Fruit fly (Drosophila melanogaster) whole organism, embryonic: ENCODE data around the gene Ir67b.
A peak's percentile ranks its signal among the peaks of the same experiment; 100 is the strongest.

Source experiments
- Adf1 ChIP-seq: fragments of 200-800 bp; sonication (Bioruptor generic); IDR thresholded peaks from 2 replicates; pipeline ENCODE4 v1.3.6; 2022; ENCODE audit warnings: missing biosample characterization, missing genetic modification characterization
- Aef1 ChIP-seq: fragments of 200-800 bp; sonication (Bioruptor generic); IDR thresholded peaks from 3 replicates; pipeline ENCODE4 v1.3.6; 2022; ENCODE audit warnings: missing biosample characterization, missing genetic modification characterization
- BEAF-32 ChIP-seq: fragments of 200-800 bp; sonication (Bioruptor generic); optimal IDR thresholded peaks from 3 replicates; lab custom pipeline; 2017; ENCODE audit warnings: missing biosample characterization, missing genetic modification characterization, mild to moderate bottlenecking, moderate library complexity, missing genetic modification reagents
- Bdp1 ChIP-seq: fragments of 200-800 bp; sonication (Bioruptor generic); optimal IDR thresholded peaks from 3 replicates; lab custom pipeline; 2016; ENCODE audit warnings: missing biosample characterization, missing genetic modification characterization
- CG10543 ChIP-seq: fragments of 200-800 bp; sonication (Bioruptor generic); optimal IDR thresholded peaks from 3 replicates; lab custom pipeline; 2017; ENCODE audit warnings: missing biosample characterization, mild to moderate bottlenecking, missing genetic modification characterization, moderate library complexity
- CG12155 ChIP-seq: fragments of 200-800 bp; sonication (Bioruptor generic); optimal IDR thresholded peaks from 3 replicates; lab custom pipeline; 2016; ENCODE audit warnings: missing biosample characterization, missing genetic modification characterization
- CG12236 ChIP-seq: fragments of 200-800 bp; sonication (Bioruptor generic); optimal IDR thresholded peaks from 2 replicates; lab custom pipeline; 2016; ENCODE audit warnings: missing biosample characterization, missing genetic modification characterization
- CG15479 ChIP-seq: fragments of 200-800 bp; sonication (Bioruptor generic); optimal IDR thresholded peaks from 3 replicates; lab custom pipeline; 2019; ENCODE audit warnings: missing biosample characterization, mild to moderate bottlenecking, missing genetic modification characterization, moderate library complexity
- CG17361 ChIP-seq: fragments of 200-800 bp; sonication (Bioruptor generic); IDR thresholded peaks from 3 replicates; pipeline ENCODE4 v1.3.6; 2022; ENCODE audit warnings: missing biosample characterization, missing genetic modification characterization
- CG18476 ChIP-seq: fragments of 200-800 bp; sonication (Bioruptor generic); optimal IDR thresholded peaks from 2 replicates; lab custom pipeline; 2016; ENCODE audit warnings: missing biosample characterization, mild to moderate bottlenecking, missing genetic modification characterization
- CG18764 ChIP-seq: fragments of 200-800 bp; sonication (Bioruptor generic); optimal IDR thresholded peaks from 3 replicates; lab custom pipeline; 2016; ENCODE audit warnings: missing biosample characterization, missing genetic modification characterization
- CG2116 ChIP-seq: fragments of 200-800 bp; sonication (Bioruptor generic); optimal IDR thresholded peaks from 3 replicates; lab custom pipeline; 2018; ENCODE audit warnings: missing biosample characterization, mild to moderate bottlenecking, missing genetic modification characterization
- CG31388 ChIP-seq: fragments of 200-800 bp; sonication (Bioruptor generic); optimal IDR thresholded peaks from 2 replicates; lab custom pipeline; 2016; ENCODE audit warnings: missing biosample characterization, missing genetic modification characterization
- CG31441 ChIP-seq: fragments of 200-800 bp; sonication (Bioruptor generic); IDR thresholded peaks from 2 replicates; pipeline ENCODE4 v1.3.6; 2022; ENCODE audit warnings: missing biosample characterization, missing genetic modification characterization
- CG32532 ChIP-seq: fragments of 200-800 bp; sonication (Bioruptor generic); IDR thresholded peaks from 2 replicates; pipeline ENCODE4 v1.3.6; 2022; ENCODE audit warnings: missing biosample characterization, missing genetic modification characterization
- CG32767 ChIP-seq: fragments of 200-800 bp; sonication (Bioruptor generic); IDR thresholded peaks from 2 replicates; pipeline ENCODE4 v1.3.6; 2022; ENCODE audit warnings: missing biosample characterization, missing genetic modification characterization
- CG3995 ChIP-seq: fragments of 200-800 bp; sonication (Bioruptor generic); optimal IDR thresholded peaks from 3 replicates; lab custom pipeline; 2016; ENCODE audit warnings: missing biosample characterization, missing genetic modification characterization
- CG42726 ChIP-seq: fragments of 200-800 bp; sonication (Bioruptor generic); IDR thresholded peaks from 2 replicates; pipeline ENCODE4 v1.3.6; 2022; ENCODE audit warnings: missing biosample characterization, missing genetic modification characterization; ENCODE audit not compliant: partially characterized antibody
- CG4404 ChIP-seq: fragments of 200-800 bp; sonication (Bioruptor generic); IDR thresholded peaks from 2 replicates; pipeline ENCODE4 v1.3.6; 2022; ENCODE audit warnings: missing biosample characterization, missing genetic modification characterization
- CG5953 ChIP-seq: fragments of 200-800 bp; sonication (Bioruptor generic); IDR thresholded peaks from 2 replicates; pipeline ENCODE4 v1.3.6; 2022; ENCODE audit warnings: missing biosample characterization, missing genetic modification characterization
- CG7963 ChIP-seq: fragments of 200-800 bp; sonication (Bioruptor generic); IDR thresholded peaks from 3 replicates; pipeline ENCODE4 v1.3.6; 2022; ENCODE audit warnings: missing biosample characterization, missing genetic modification characterization; ENCODE audit not compliant: partially characterized antibody
- CG8944 ChIP-seq: fragments of 200-800 bp; sonication (Bioruptor generic); optimal IDR thresholded peaks from 3 replicates; lab custom pipeline; 2016; ENCODE audit warnings: missing biosample characterization, missing genetic modification characterization
- CrebB ChIP-seq: fragments of 200-800 bp; sonication (Bioruptor generic); optimal IDR thresholded peaks from 3 replicates; lab custom pipeline; 2018; ENCODE audit warnings: missing biosample characterization, mild to moderate bottlenecking, missing genetic modification characterization
- Dip2 ChIP-seq: fragments of 200-800 bp; sonication (Bioruptor generic); IDR thresholded peaks from 2 replicates; pipeline ENCODE4 v1.3.6; 2022; ENCODE audit warnings: missing biosample characterization, missing genetic modification characterization
- Fer3 ChIP-seq: fragments of 200-800 bp; sonication (Bioruptor generic); optimal IDR thresholded peaks from 2 replicates; lab custom pipeline; 2018; ENCODE audit warnings: missing biosample characterization, mild to moderate bottlenecking, missing genetic modification characterization, moderate library complexity
- Gsc ChIP-seq: fragments of 200-800 bp; sonication (Bioruptor generic); IDR thresholded peaks from 2 replicates; pipeline ENCODE4 v1.3.6; 2022; ENCODE audit warnings: missing biosample characterization, missing genetic modification characterization
- Hmr ChIP-seq: fragments of 200-800 bp; sonication (Bioruptor generic); optimal IDR thresholded peaks from 3 replicates; lab custom pipeline; 2017; ENCODE audit warnings: mild to moderate bottlenecking, missing biosample characterization, missing genetic modification reagents, missing genetic modification characterization
- Pdp1 ChIP-seq, 2 experiments: fragments of 200-800 bp; sonication (Bioruptor generic); optimal IDR thresholded peaks; 3 replicates each; lab custom pipeline; 2016; ENCODE audit warnings: missing biosample characterization in 2 of 2, missing genetic modification characterization in 2 of 2, mild to moderate bottlenecking in 1 of 2, moderate library complexity in 1 of 2
- Rfx ChIP-seq: fragments of 200-800 bp; sonication (Bioruptor generic); IDR thresholded peaks from 2 replicates; pipeline ENCODE4 v1.3.6; 2022; ENCODE audit warnings: missing biosample characterization, missing genetic modification characterization
- Tbp ChIP-seq: fragments of >200 bp; optimal IDR thresholded peaks from 2 replicates; lab custom pipeline; 2018; ENCODE audit warnings: missing biosample characterization, missing genetic modification characterization
- ab ChIP-seq: fragments of 200-800 bp; sonication (Bioruptor generic); optimal IDR thresholded peaks from 2 replicates; lab custom pipeline; 2016; ENCODE audit warnings: missing biosample characterization, missing genetic modification characterization
- ash1 ChIP-seq: fragments of 200-800 bp; sonication (Bioruptor generic); optimal IDR thresholded peaks from 2 replicates; lab custom pipeline; 2018; ENCODE audit warnings: missing biosample characterization, mild to moderate bottlenecking, missing genetic modification characterization
- az2 ChIP-seq: fragments of 200-800 bp; sonication (Bioruptor generic); optimal IDR thresholded peaks from 3 replicates; lab custom pipeline; 2016; ENCODE audit warnings: missing biosample characterization, missing genetic modification characterization
- cas ChIP-seq: fragments of 200-800 bp; sonication (Bioruptor generic); IDR thresholded peaks from 2 replicates; pipeline ENCODE4 v1.3.6; 2022; ENCODE audit warnings: missing biosample characterization, missing genetic modification characterization
- cg ChIP-seq: fragments of 200-800 bp; sonication (Bioruptor generic); optimal IDR thresholded peaks from 3 replicates; lab custom pipeline; 2019; ENCODE audit warnings: missing biosample characterization, mild to moderate bottlenecking, missing genetic modification characterization, moderate library complexity
- chinmo ChIP-seq: fragments of 200-800 bp; sonication (Bioruptor generic); IDR thresholded peaks from 4 replicates; pipeline ENCODE4 v1.3.6; 2022; ENCODE audit warnings: missing biosample characterization, missing genetic modification characterization; ENCODE audit not compliant: partially characterized antibody
- chn ChIP-seq: fragments of 200-800 bp; sonication (Bioruptor generic); optimal IDR thresholded peaks from 2 replicates; lab custom pipeline; 2016; ENCODE audit warnings: missing biosample characterization, missing genetic modification characterization
- disco-r ChIP-seq: fragments of 200-800 bp; sonication (Bioruptor generic); optimal IDR thresholded peaks from 2 replicates; lab custom pipeline; 2016; ENCODE audit warnings: missing biosample characterization, missing genetic modification characterization
- dmrt99B ChIP-seq: fragments of 200-800 bp; sonication (Bioruptor generic); optimal IDR thresholded peaks from 2 replicates; lab custom pipeline; 2018; ENCODE audit warnings: missing biosample characterization, mild to moderate bottlenecking, missing genetic modification characterization, moderate library complexity
- ems ChIP-seq: fragments of 200-800 bp; sonication (Bioruptor generic); optimal IDR thresholded peaks from 3 replicates; lab custom pipeline; 2016; ENCODE audit warnings: missing biosample characterization, missing genetic modification characterization
- fd3F ChIP-seq: fragments of 200-800 bp; sonication (Bioruptor generic); optimal IDR thresholded peaks from 2 replicates; lab custom pipeline; 2018; ENCODE audit warnings: missing biosample characterization, mild to moderate bottlenecking, missing genetic modification characterization, moderate library complexity
- jumu ChIP-seq: fragments of 200-800 bp; sonication (Bioruptor generic); optimal IDR thresholded peaks from 3 replicates; lab custom pipeline; 2016; ENCODE audit warnings: missing biosample characterization, missing genetic modification characterization
- kah ChIP-seq: fragments of 200-800 bp; sonication (Bioruptor generic); optimal IDR thresholded peaks from 2 replicates; lab custom pipeline; 2018; ENCODE audit warnings: missing biosample characterization, mild to moderate bottlenecking, missing genetic modification characterization
- klu ChIP-seq: fragments of 200-800 bp; sonication (Bioruptor generic); IDR thresholded peaks from 2 replicates; pipeline ENCODE4 v1.3.6; 2022; ENCODE audit warnings: missing biosample characterization, missing genetic modification characterization
- nerfin-1 ChIP-seq: fragments of 200-800 bp; sonication (Bioruptor generic); optimal IDR thresholded peaks from 3 replicates; lab custom pipeline; 2019; ENCODE audit warnings: missing biosample characterization, mild to moderate bottlenecking, missing genetic modification characterization, moderate library complexity
- pnt ChIP-seq: fragments of 200-800 bp; sonication (Bioruptor generic); optimal IDR thresholded peaks from 3 replicates; lab custom pipeline; 2016; ENCODE audit warnings: missing biosample characterization, missing genetic modification characterization
- salm ChIP-seq: fragments of 200-800 bp; sonication (Bioruptor generic); optimal IDR thresholded peaks from 2 replicates; lab custom pipeline; 2018; ENCODE audit warnings: missing biosample characterization, mild to moderate bottlenecking, missing genetic modification characterization
- sr ChIP-seq: fragments of 200-800 bp; sonication (Bioruptor generic); IDR thresholded peaks from 3 replicates; pipeline ENCODE4 v1.3.6; 2022; ENCODE audit warnings: missing biosample characterization, missing genetic modification characterization
- sug ChIP-seq: fragments of 200-800 bp; optimal IDR thresholded peaks from 2 replicates; lab custom pipeline; 2019; ENCODE audit warnings: missing biosample characterization, mild to moderate bottlenecking, missing genetic modification characterization, moderate library complexity
- tll ChIP-seq, 2 experiments: fragments of 200-800 bp in 1 of 2; fragments of >200 bp in 1 of 2; sonication (Bioruptor generic) in 1 of 2; optimal IDR thresholded peaks; 2 replicates each; lab custom pipeline; 2017 to 2019; ENCODE audit warnings: missing biosample characterization in 2 of 2, missing genetic modification characterization in 2 of 2, mild to moderate bottlenecking in 1 of 2, moderate library complexity in 1 of 2
- twi ChIP-seq: fragments of 200-800 bp; optimal IDR thresholded peaks from 2 replicates; lab custom pipeline; 2019; ENCODE audit warnings: missing biosample characterization, mild to moderate bottlenecking, missing genetic modification characterization, moderate library complexity
- zfh2 ChIP-seq: fragments of 200-800 bp; sonication (Bioruptor generic); optimal IDR thresholded peaks from 2 replicates; lab custom pipeline; 2016; ENCODE audit warnings: missing biosample characterization, missing genetic modification characterization

The Ir67b gene

DNA sequence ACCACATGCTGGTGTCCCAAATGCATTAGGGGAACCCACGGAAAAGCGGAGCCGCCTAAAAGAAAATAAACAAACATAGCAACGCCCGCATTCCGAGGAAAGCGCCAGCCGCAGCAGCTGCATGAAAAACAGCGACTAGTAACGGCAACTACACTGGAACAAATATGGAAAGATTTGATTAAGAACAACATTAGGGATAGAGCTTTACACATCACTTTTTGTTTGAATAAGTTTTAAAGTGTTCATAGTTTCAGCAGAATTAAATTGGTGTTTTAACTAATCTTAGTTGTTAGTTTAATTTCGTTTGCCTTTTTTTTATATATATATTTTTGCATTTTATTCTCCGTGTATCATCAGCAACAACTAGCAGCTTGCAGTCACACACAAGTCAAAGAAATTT is 3.8 kb downstream of the Ir67b start (continued):
- TF ChIP-seq CG31441 (GFP tag; lab: Robert Waterston, UW) (no peak; the same call in 1 of the 2 replicates), dmrt99B (tag; lab: Kevin White, UChicago) (peak; percentile 66), CG2116 (GFP tag; lab: Kevin White, UChicago) (no peak), CG15479 (no peak), Fer3 (tag; lab: Kevin White, UChicago) (peak; percentile 8), chinmo (GFP tag; lab: Robert Waterston, UW) (no peak), Bdp1 (no peak), pnt (GFP tag; lab: Kevin White, UChicago) (no peak), CG42726 (GFP tag; lab: Robert Waterston, UW) (no peak), zfh2 (no peak), Gsc (GFP tag; lab: Robert Waterston, UW) (no peak), ems (no peak), kah (GFP tag; lab: Kevin White, UChicago) (no peak), CG17361 (GFP tag; lab: Robert Waterston, UW) (no peak), CG18476 (GFP tag; lab: Kevin White, UChicago) (no peak), CrebB (tag; lab: Kevin White, UChicago) (no peak), CG18764 (GFP tag; lab: Kevin White, UChicago) (peak; percentile 26), chn (no peak), jumu (no peak), CG31388 (GFP tag; lab: Kevin White, UChicago) (no peak), ash1 (GFP tag; lab: Kevin White, UChicago) (no peak), Tbp (no peak), CG8944 (GFP tag; lab: Kevin White, UChicago) (no peak), CG10543 (GFP tag; lab: Kevin White, UChicago) (no peak), CG4404 (GFP tag; lab: Robert Waterston, UW) (no peak), Rfx (no peak), Pdp1 (GFP tag; optimal IDR thresholded peaks at IDR 0.05; lab: Kevin White, UChicago) (no peak), klu (GFP tag; lab: Robert Waterston, UW) (no peak), cas (GFP tag; lab: Robert Waterston, UW) (no peak), Aef1 (GFP tag; lab: Robert Waterston, UW) (no peak), disco-r (GFP tag; lab: Kevin White, UChicago) (no peak), Dip2 (no peak), CG32532 (no peak), nerfin-1 (tag; lab: Kevin White, UChicago) (peak; percentile 28), az2 (GFP tag; lab: Kevin White, UChicago) (peak; percentile 56), CG5953 (GFP tag; lab: Robert Waterston, UW) (no peak), cg (GFP tag; lab: Kevin White, UChicago) (no peak), CG12155 (GFP tag; lab: Kevin White, UChicago) (no peak), sug (tag; lab: Kevin White, UChicago) (no peak), sr (GFP tag; lab: Robert Waterston, UW) (no peak), CG12236 (GFP tag; lab: Kevin White, UChicago) (no peak), CG32767 (GFP tag; lab: Robert Waterston, UW) (no peak), CG3995 (no peak), salm (no peak), BEAF-32 (GFP tag; lab: Kevin White, UChicago) (no peak), CG7963 (GFP tag; lab: Robert Waterston, UW) (no peak), ab (GFP tag; lab: Kevin White, UChicago) (no peak), fd3F (GFP tag; lab: Kevin White, UChicago) (no peak), twi (no peak), Hmr (GFP tag; lab: Kevin White, UChicago) (no peak), tll (GFP tag; optimal IDR thresholded peaks at IDR 0.05; lab: Kevin White, UChicago) (no peak), Adf1 (no peak)
